Fruit fly (Drosophila melanogaster): ENCODE data around the gene Kal1.

DNA sequence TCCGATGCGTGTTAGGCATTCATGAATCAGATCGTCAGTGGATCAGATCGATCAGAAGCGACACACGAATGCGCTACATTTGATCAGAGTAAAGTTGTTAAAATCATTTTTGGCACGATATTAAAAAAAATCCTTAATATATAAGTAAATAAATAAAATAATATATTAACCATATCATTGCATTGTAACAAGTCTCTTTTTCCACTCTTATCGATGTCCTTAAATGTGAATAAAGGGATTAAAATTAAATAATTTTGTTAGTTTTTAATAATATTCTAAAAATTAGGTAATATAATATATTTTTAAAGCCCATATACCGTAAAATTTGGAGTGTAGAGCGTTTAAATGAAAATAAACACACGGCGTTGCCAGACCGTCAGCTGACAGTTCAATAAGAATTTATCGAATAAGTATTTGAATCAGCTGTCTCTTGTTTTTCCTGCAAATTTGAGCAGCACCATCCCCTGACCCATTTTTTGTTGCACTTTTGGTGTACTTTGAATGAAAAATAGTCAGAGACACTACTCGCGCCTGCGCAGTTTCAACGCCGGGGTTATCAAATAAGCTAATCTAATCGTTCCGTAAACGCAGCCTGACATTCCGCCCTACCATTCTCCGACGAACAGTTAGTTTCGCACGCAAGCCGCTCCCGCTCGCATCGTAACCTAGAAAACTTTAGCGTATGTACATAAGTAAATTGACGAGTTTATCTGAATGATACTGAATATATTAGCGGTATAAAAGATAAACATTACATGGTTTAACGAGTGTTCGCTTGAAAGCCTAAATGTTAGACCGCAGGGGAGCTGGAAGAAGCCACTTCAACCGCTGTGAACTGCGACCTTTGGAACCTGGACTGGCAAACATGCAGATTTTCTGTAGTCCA is 11.0 kb downstream of the Kal1 start, which contains the start of the genes p38a and CG6178:
- TF ChIP-seq Clk (GFP tag; optimal IDR thresholded peaks at IDR 0.05) (peak; percentile 75), CG12768 (GFP tag; optimal IDR thresholded peaks at IDR 0.05) (peak; percentile 97), CG33017 (tag; optimal IDR thresholded peaks at IDR 0.05) (peak; percentile 97), CG11617 (GFP tag; optimal IDR thresholded peaks at IDR 0.05) (peak; percentile 99), cnc (optimal IDR thresholded peaks at IDR 0.05) (no peak), cic (GFP tag; optimal IDR thresholded peaks at IDR 0.05) (peak; percentile 73), kay (GFP tag; ENCODE audit: borderline replicate concordance) (no peak), bab1 (GFP tag; optimal IDR thresholded peaks at IDR 0.05) (peak; percentile 97), CG14711 (tag; optimal IDR thresholded peaks at IDR 0.05) (peak; percentile 96), CG7045 (GFP tag; optimal IDR thresholded peaks at IDR 0.05) (peak; percentile 97), ovo (GFP tag; optimal IDR thresholded peaks at IDR 0.05) (peak; percentile 80), Mnt (GFP tag; optimal IDR thresholded peaks at IDR 0.05) (peak; percentile 77), Hr96 (GFP tag; optimal IDR thresholded peaks at IDR 0.05) (peak; percentile 60)

Data from whole organism, adult.